Fruit fly (Drosophila melanogaster) whole organism, embryonic: Measurements from ENCODE around the gene CG8562.
A peak's percentile ranks its signal among the peaks of the same experiment; 100 is the strongest.

Experiments
- BEAF-32 ChIP-seq: fragments of 200-800 bp; sonication (Bioruptor generic); optimal IDR thresholded peaks from 3 replicates; lab custom pipeline; 2017; ENCODE audit warnings: missing biosample characterization, missing genetic modification characterization, mild to moderate bottlenecking, moderate library complexity, missing genetic modification reagents
- Bteb2 ChIP-seq: fragments of 200-800 bp; sonication (Bioruptor generic); optimal IDR thresholded peaks from 2 replicates; lab custom pipeline; 2016; ENCODE audit warnings: missing biosample characterization, missing genetic modification characterization
- CG10274 ChIP-seq: fragments of 200-800 bp; sonication (Bioruptor generic); optimal IDR thresholded peaks from 3 replicates; lab custom pipeline; 2017; ENCODE audit warnings: missing biosample characterization, mild to moderate bottlenecking, missing genetic modification characterization
- CG10366 ChIP-seq: fragments of 200-800 bp; sonication (Bioruptor generic); IDR thresholded peaks from 2 replicates; pipeline ENCODE4 v1.3.6; 2022; ENCODE audit warnings: missing biosample characterization, missing genetic modification characterization
- CG10431 ChIP-seq: fragments of 200-800 bp; sonication (Bioruptor generic); optimal IDR thresholded peaks from 3 replicates; lab custom pipeline; 2018; ENCODE audit warnings: missing biosample characterization, mild to moderate bottlenecking, missing genetic modification characterization
- CG13296 ChIP-seq: fragments of 200-800 bp; sonication (Bioruptor generic); optimal IDR thresholded peaks from 3 replicates; lab custom pipeline; 2018; ENCODE audit warnings: missing biosample characterization, mild to moderate bottlenecking, missing genetic modification characterization
- CG15514 ChIP-seq: fragments of 200-800 bp; sonication (Bioruptor generic); optimal IDR thresholded peaks from 3 replicates; lab custom pipeline; 2017; ENCODE audit warnings: missing biosample characterization, missing genetic modification characterization, mild to moderate bottlenecking, moderate library complexity, missing genetic modification reagents
- CG17359 ChIP-seq: fragments of 200-800 bp; sonication (Bioruptor generic); optimal IDR thresholded peaks from 3 replicates; lab custom pipeline; 2018; ENCODE audit warnings: missing biosample characterization, mild to moderate bottlenecking, missing genetic modification characterization, moderate library complexity
- CG17802 ChIP-seq: fragments of 200-800 bp; sonication (Bioruptor generic); optimal IDR thresholded peaks from 2 replicates; lab custom pipeline; 2018; ENCODE audit warnings: missing biosample characterization, mild to moderate bottlenecking, missing genetic modification characterization, moderate library complexity
- CG32767 ChIP-seq: fragments of 200-800 bp; sonication (Bioruptor generic); IDR thresholded peaks from 2 replicates; pipeline ENCODE4 v1.3.6; 2022; ENCODE audit warnings: missing biosample characterization, missing genetic modification characterization
- CG34422 ChIP-seq: fragments of 200-800 bp; sonication (Bioruptor generic); IDR thresholded peaks from 3 replicates; pipeline ENCODE4 v1.3.6; 2022; ENCODE audit warnings: missing biosample characterization, missing genetic modification characterization
- CG3726 ChIP-seq: fragments of 200-800 bp; sonication (Bioruptor generic); IDR thresholded peaks from 3 replicates; pipeline ENCODE4, ENCODE4 v1.3.6; 2022; ENCODE audit warnings: missing biosample characterization, missing genetic modification characterization
- CG4282 ChIP-seq: fragments of 200-800 bp; sonication (Bioruptor generic); optimal IDR thresholded peaks from 2 replicates; lab custom pipeline; 2016; ENCODE audit warnings: missing biosample characterization, missing genetic modification characterization
- CG5180 ChIP-seq: fragments of 200-800 bp; sonication (Bioruptor generic); optimal IDR thresholded peaks from 3 replicates; lab custom pipeline; 2017; ENCODE audit warnings: missing biosample characterization, missing genetic modification characterization, mild to moderate bottlenecking, moderate library complexity, missing genetic modification reagents
- CG6654 ChIP-seq: fragments of 200-800 bp; sonication (Bioruptor generic); optimal IDR thresholded peaks from 2 replicates; lab custom pipeline; 2017; ENCODE audit warnings: missing biosample characterization, mild to moderate bottlenecking, missing genetic modification characterization
- CG6813 ChIP-seq: fragments of 200-800 bp; sonication (Bioruptor generic); optimal IDR thresholded peaks from 2 replicates; lab custom pipeline; 2017; ENCODE audit warnings: missing biosample characterization, missing genetic modification characterization, mild to moderate bottlenecking, moderate library complexity, missing genetic modification reagents
- CG7839 ChIP-seq: fragments of 200-800 bp; sonication (Bioruptor generic); optimal IDR thresholded peaks from 3 replicates; lab custom pipeline; 2018; ENCODE audit warnings: missing biosample characterization, mild to moderate bottlenecking, missing genetic modification characterization, moderate library complexity
- CG7928 ChIP-seq: fragments of 200-800 bp; sonication (Bioruptor generic); optimal IDR thresholded peaks from 2 replicates; lab custom pipeline; 2017; ENCODE audit warnings: missing biosample characterization, mild to moderate bottlenecking, missing genetic modification characterization
- CG8765 ChIP-seq: fragments of 200-800 bp; sonication (Bioruptor generic); IDR thresholded peaks from 2 replicates; pipeline ENCODE4 v1.3.6; 2022; ENCODE audit warnings: missing biosample characterization, missing genetic modification characterization
- CG9609 ChIP-seq: fragments of 200-800 bp; sonication (Bioruptor generic); optimal IDR thresholded peaks from 3 replicates; lab custom pipeline; 2016; ENCODE audit warnings: missing biosample characterization, missing genetic modification characterization
- CG9876 ChIP-seq: fragments of 200-800 bp; sonication (Bioruptor generic); optimal IDR thresholded peaks from 2 replicates; lab custom pipeline; 2016; ENCODE audit warnings: missing biosample characterization, missing genetic modification characterization
- CoRest ChIP-seq: fragments of 200-800 bp; sonication (Bioruptor generic); optimal IDR thresholded peaks from 3 replicates; lab custom pipeline; 2018; ENCODE audit warnings: missing biosample characterization, mild to moderate bottlenecking, missing genetic modification characterization, moderate library complexity
- Fer2 ChIP-seq: fragments of 200-800 bp; sonication (Bioruptor generic); optimal IDR thresholded peaks from 2 replicates; lab custom pipeline; 2018; ENCODE audit warnings: missing biosample characterization, mild to moderate bottlenecking, missing genetic modification characterization, moderate library complexity
- Gug ChIP-seq: fragments of 200-800 bp; sonication (Bioruptor generic); IDR thresholded peaks from 4 replicates; pipeline ENCODE4 v1.3.6; 2022; ENCODE audit warnings: missing biosample characterization, missing genetic modification characterization
- HLH4C ChIP-seq: fragments of 200-800 bp; sonication (Bioruptor generic); IDR thresholded peaks from 3 replicates; pipeline ENCODE4 v1.3.6; 2022; ENCODE audit warnings: missing biosample characterization, missing genetic modification characterization; ENCODE audit not compliant: partially characterized antibody
- Hr3 ChIP-seq: fragments of 200-800 bp; sonication (Bioruptor generic); optimal IDR thresholded peaks from 3 replicates; lab custom pipeline; 2016; ENCODE audit warnings: missing biosample characterization, missing genetic modification characterization
- Myb ChIP-seq: fragments of 200-800 bp; sonication (Bioruptor generic); optimal IDR thresholded peaks from 2 replicates; lab custom pipeline; 2016; ENCODE audit warnings: missing biosample characterization, missing genetic modification characterization
- NC2β ChIP-seq: fragments of 200-800 bp; sonication (Bioruptor generic); optimal IDR thresholded peaks from 2 replicates; lab custom pipeline; 2016; ENCODE audit warnings: missing biosample characterization, missing genetic modification characterization
- Nf-YC ChIP-seq: fragments of 200-800 bp; optimal IDR thresholded peaks from 3 replicates; lab custom pipeline; 2019; ENCODE audit warnings: missing biosample characterization, mild to moderate bottlenecking, missing genetic modification characterization, moderate library complexity
- Optix ChIP-seq: fragments of 200-800 bp; sonication (Bioruptor generic); IDR thresholded peaks from 3 replicates; pipeline ENCODE4 v1.3.6; 2022; ENCODE audit warnings: missing biosample characterization, missing genetic modification characterization
- Rfx ChIP-seq: fragments of 200-800 bp; sonication (Bioruptor generic); IDR thresholded peaks from 2 replicates; pipeline ENCODE4 v1.3.6; 2022; ENCODE audit warnings: missing biosample characterization, missing genetic modification characterization
- YL-1 ChIP-seq: fragments of 200-800 bp; sonication (Bioruptor generic); optimal IDR thresholded peaks from 3 replicates; lab custom pipeline; 2017; ENCODE audit warnings: missing biosample characterization, mild to moderate bottlenecking, missing genetic modification characterization
- aop ChIP-seq: fragments of 200-800 bp; sonication (Bioruptor generic); IDR thresholded peaks from 2 replicates; pipeline ENCODE4 v1.3.6; 2022; ENCODE audit warnings: missing biosample characterization, missing genetic modification characterization
- ase ChIP-seq: fragments of 200-800 bp; sonication (Bioruptor generic); IDR thresholded peaks from 3 replicates; pipeline ENCODE4 v1.3.6; 2022; ENCODE audit warnings: missing biosample characterization, missing genetic modification characterization
- cg ChIP-seq: fragments of 200-800 bp; sonication (Bioruptor generic); optimal IDR thresholded peaks from 3 replicates; lab custom pipeline; 2019; ENCODE audit warnings: missing biosample characterization, mild to moderate bottlenecking, missing genetic modification characterization, moderate library complexity
- eyg ChIP-seq: fragments of 200-800 bp; sonication (Bioruptor generic); optimal IDR thresholded peaks from 3 replicates; lab custom pipeline; 2016; ENCODE audit warnings: missing biosample characterization, missing genetic modification characterization
- ftz-f1 ChIP-seq: fragments of 200-800 bp; sonication (Bioruptor generic); optimal IDR thresholded peaks from 2 replicates; lab custom pipeline; 2016; ENCODE audit warnings: missing biosample characterization, missing genetic modification characterization
- gcm2 ChIP-seq: fragments of 200-800 bp; sonication (Bioruptor generic); optimal IDR thresholded peaks from 2 replicates; lab custom pipeline; 2016; ENCODE audit warnings: missing biosample characterization, missing genetic modification characterization
- knrl ChIP-seq: fragments of 200-800 bp; sonication (Bioruptor generic); IDR thresholded peaks from 3 replicates; pipeline ENCODE4 v1.3.6; 2022; ENCODE audit warnings: missing biosample characterization, missing genetic modification characterization; ENCODE audit not compliant: partially characterized antibody
- lilli ChIP-seq: fragments of 200-800 bp; sonication (Bioruptor generic); optimal IDR thresholded peaks from 3 replicates; lab custom pipeline; 2016; ENCODE audit warnings: missing biosample characterization, missing genetic modification characterization
- oc ChIP-seq: fragments of 200-800 bp; sonication (Bioruptor generic); optimal IDR thresholded peaks from 2 replicates; lab custom pipeline; 2018; ENCODE audit warnings: missing biosample characterization, mild to moderate bottlenecking, missing genetic modification characterization, moderate library complexity
- row ChIP-seq: fragments of 200-800 bp; sonication (Bioruptor generic); IDR thresholded peaks from 3 replicates; pipeline ENCODE4 v1.3.6; 2022; ENCODE audit warnings: missing biosample characterization, missing genetic modification characterization
- run ChIP-seq: fragments of 200-800 bp; sonication (Bioruptor generic); optimal IDR thresholded peaks from 3 replicates; lab custom pipeline; 2018; ENCODE audit warnings: missing biosample characterization, mild to moderate bottlenecking, missing genetic modification characterization
- schlank ChIP-seq: fragments of 200-800 bp; sonication (Bioruptor generic); optimal IDR thresholded peaks from 2 replicates; lab custom pipeline; 2018; ENCODE audit warnings: missing biosample characterization, mild to moderate bottlenecking, missing genetic modification characterization
- shn ChIP-seq: fragments of 200-800 bp; sonication (Bioruptor generic); optimal IDR thresholded peaks from 3 replicates; lab custom pipeline; 2016; ENCODE audit warnings: missing biosample characterization, missing genetic modification characterization
- sob ChIP-seq: fragments of 200-800 bp; sonication (Bioruptor generic); IDR thresholded peaks from 2 replicates; pipeline ENCODE4 v1.3.6; 2022; ENCODE audit warnings: missing biosample characterization, missing genetic modification characterization
- wor ChIP-seq: fragments of 200-800 bp; sonication (Bioruptor generic); IDR thresholded peaks from 2 replicates; pipeline ENCODE4 v1.3.6; 2022; ENCODE audit warnings: missing biosample characterization, missing genetic modification characterization
- zen2 ChIP-seq: fragments of 200-800 bp; sonication (Bioruptor generic); IDR thresholded peaks from 3 replicates; pipeline ENCODE4 v1.3.6; 2022; ENCODE audit warnings: missing biosample characterization, missing genetic modification characterization; ENCODE audit not compliant: partially characterized antibody

CG8562 gene

dm6 chr3L:7434715-7435653, 36.9 kb downstream of the CG8562 start, which contains the start of gene Rac2:
Gene Rac2 (minus strand): TSS chr3L:7435190.
- TF ChIP-seq CG8765 (GFP tag; lab: Robert Waterston, UW), result peak; percentile 26; the same call in 1 of the 2 replicates
- TF ChIP-seq CG3726, result no peak
- TF ChIP-seq ftz-f1 (GFP tag; lab: Kevin White, UChicago), result peak; percentile 98
- no peak for TF ChIP-seq aop (GFP tag; lab: Robert Waterston, UW)
- TF ChIP-seq Fer2 (tag; lab: Kevin White, UChicago), result no peak
- TF ChIP-seq eyg (GFP tag; lab: Kevin White, UChicago), result no peak
- TF ChIP-seq wor (GFP tag; lab: Robert Waterston, UW), result no peak
- TF ChIP-seq CG34422 (GFP tag; lab: Robert Waterston, UW), result 0 out of 3 replicates have a peak, but pooled peaks have one; percentile 14
- TF ChIP-seq Myb (GFP tag; lab: Kevin White, UChicago), result no peak
- no peak for TF ChIP-seq CG17359 (tag; lab: Kevin White, UChicago)
- TF ChIP-seq Optix, result 0 out of 3 replicates have a peak, but pooled peaks have one; percentile 19
- TF ChIP-seq cg (GFP tag; lab: Kevin White, UChicago), result peak; percentile 77
- TF ChIP-seq zen2 (GFP tag; lab: Robert Waterston, UW), result 0 out of 3 replicates have a peak, but pooled peaks have one; percentile 41
- no peak for TF ChIP-seq CG6654 (GFP tag; lab: Kevin White, UChicago)
- TF ChIP-seq CG10431 (GFP tag; lab: Kevin White, UChicago), result no peak
- TF ChIP-seq oc (tag; lab: Kevin White, UChicago), result peak; percentile 38
- TF ChIP-seq gcm2 (GFP tag; lab: Kevin White, UChicago), result no peak
- no peak for TF ChIP-seq NC2β (GFP tag; lab: Kevin White, UChicago)
- TF ChIP-seq CG10274 (GFP tag; lab: Kevin White, UChicago), result no peak
- TF ChIP-seq HLH4C (GFP tag; lab: Robert Waterston, UW), result 0 out of 3 replicates have a peak, but pooled peaks have one; percentile 37
- no peak for TF ChIP-seq CG7928
- TF ChIP-seq sob (GFP tag; lab: Robert Waterston, UW), result peak; percentile 45; the same call in 1 of the 2 replicates
- TF ChIP-seq CG32767, result no peak
- TF ChIP-seq ase, result no peak
- peak; percentile 31 for TF ChIP-seq CG13296 (GFP tag; lab: Kevin White, UChicago)
- TF ChIP-seq CG15514, result peak; percentile 42
- TF ChIP-seq CG17802 (tag; lab: Kevin White, UChicago), result no peak
- 0 out of 2 replicates have a peak, but pooled peaks have one; percentile 9 for TF ChIP-seq Rfx (GFP tag; lab: Robert Waterston, UW)
- peak; percentile 36 for TF ChIP-seq Bteb2 (GFP tag; lab: Kevin White, UChicago)
- TF ChIP-seq knrl, result peak; percentile 13; the same call in 1 of the 3 replicates
- no peak; the same call in 3 of the 4 replicates for TF ChIP-seq Gug (GFP tag; lab: Robert Waterston, UW)
- no peak for TF ChIP-seq CG9609 (GFP tag; lab: Kevin White, UChicago)
- TF ChIP-seq BEAF-32 (GFP tag; lab: Kevin White, UChicago), result no peak
- TF ChIP-seq CG10366, result no peak
- peak; percentile 44 for TF ChIP-seq Nf-YC (tag; lab: Kevin White, UChicago)
- no peak for TF ChIP-seq Hr3 (GFP tag; lab: Kevin White, UChicago)
- TF ChIP-seq CG7839 (tag; lab: Kevin White, UChicago), result peak; percentile 31
- TF ChIP-seq shn (GFP tag; lab: Kevin White, UChicago), result peak; percentile 85
- peak; percentile 45 for TF ChIP-seq lilli
- TF ChIP-seq run (tag; lab: Kevin White, UChicago), result no peak
- no peak for TF ChIP-seq CG9876 (GFP tag; lab: Kevin White, UChicago)
- peak; percentile 60 for TF ChIP-seq YL-1 (GFP tag; lab: Kevin White, UChicago)
- TF ChIP-seq CoRest (tag; lab: Kevin White, UChicago), result peak; percentile 22
- no peak for TF ChIP-seq CG6813
- no peak for TF ChIP-seq CG5180
- no peak for TF ChIP-seq schlank (tag; lab: Kevin White, UChicago)
- TF ChIP-seq row (GFP tag; lab: Robert Waterston, UW), result peak; percentile 67
- TF ChIP-seq CG4282, result no peak
